Fruit fly (Drosophila melanogaster) whole organism, prepupa: ENCODE results near the gene ZnT77C.
A peak's percentile ranks its signal among the peaks of the same experiment; 100 is the strongest.

Experiments used
- Blimp-1 ChIP-seq: fragments of 200-800 bp; sonication (Bioruptor generic); optimal IDR thresholded peaks from 3 replicates; lab custom pipeline; 2017; ENCODE audit warnings: missing biosample characterization, missing genetic modification characterization, mild to moderate bottlenecking, moderate library complexity, missing genetic modification reagents
- CG10669 ChIP-seq: fragments of 200-800 bp; sonication (Bioruptor generic); optimal IDR thresholded peaks from 3 replicates; lab custom pipeline; 2018; ENCODE audit warnings: missing biosample characterization, mild to moderate bottlenecking, missing genetic modification characterization, moderate library complexity
- CG11762 ChIP-seq: fragments of 200-800 bp; sonication (Bioruptor generic); optimal IDR thresholded peaks from 3 replicates; lab custom pipeline; 2016; ENCODE audit warnings: missing biosample characterization, missing genetic modification characterization; ENCODE audit not compliant: insufficient read depth
- CG11902 ChIP-seq: fragments of 200-800 bp; sonication (Bioruptor generic); optimal IDR thresholded peaks from 3 replicates; lab custom pipeline; 2016; ENCODE audit warnings: missing biosample characterization, missing genetic modification characterization
- CG15336 ChIP-seq: fragments of 200-800 bp; sonication (Bioruptor generic); IDR thresholded peaks from 2 replicates; pipeline ENCODE4 v1.3.6; 2022; ENCODE audit warnings: missing biosample characterization, missing genetic modification characterization
- CG16779 ChIP-seq: fragments of 200-800 bp; sonication (Bioruptor generic); optimal IDR thresholded peaks from 3 replicates; lab custom pipeline; 2017; ENCODE audit warnings: missing biosample characterization, mild to moderate bottlenecking, missing genetic modification characterization
- CG31627 ChIP-seq: fragments of 200-800 bp; sonication (Bioruptor generic); optimal IDR thresholded peaks from 3 replicates; lab custom pipeline; 2016; ENCODE audit warnings: missing biosample characterization, missing genetic modification characterization
- CG34406 ChIP-seq: fragments of 200-800 bp; sonication (Bioruptor generic); optimal IDR thresholded peaks from 3 replicates; lab custom pipeline; 2016; ENCODE audit warnings: missing biosample characterization, missing genetic modification characterization
- CG3919 ChIP-seq: fragments of 200-800 bp; sonication (Bioruptor generic); optimal IDR thresholded peaks from 3 replicates; lab custom pipeline; 2016; ENCODE audit warnings: missing biosample characterization, missing genetic modification characterization
- CG6163 ChIP-seq: fragments of 200-800 bp; sonication (Bioruptor generic); IDR thresholded peaks from 3 replicates; pipeline ENCODE4 v1.3.6; 2022; ENCODE audit warnings: missing biosample characterization, missing genetic modification characterization
- CG6276 ChIP-seq: fragments of 200-800 bp; sonication (Bioruptor generic); optimal IDR thresholded peaks from 2 replicates; lab custom pipeline; 2017; ENCODE audit warnings: missing biosample characterization, mild to moderate bottlenecking, missing genetic modification characterization
- CG6792 ChIP-seq: fragments of 200-800 bp; sonication (Bioruptor generic); optimal IDR thresholded peaks from 3 replicates; lab custom pipeline; 2016; ENCODE audit warnings: missing biosample characterization, missing genetic modification characterization
- CG6854 ChIP-seq: fragments of 200-800 bp; sonication (Bioruptor generic); optimal IDR thresholded peaks from 2 replicates; lab custom pipeline; 2017; ENCODE audit warnings: missing biosample characterization, mild to moderate bottlenecking, missing genetic modification characterization
- CG7368 ChIP-seq: fragments of 200-800 bp; sonication (Bioruptor generic); optimal IDR thresholded peaks from 3 replicates; lab custom pipeline; 2016; ENCODE audit warnings: missing biosample characterization, missing genetic modification characterization
- CG8119 ChIP-seq: fragments of 200-800 bp; sonication (Bioruptor generic); IDR thresholded peaks from 3 replicates; pipeline ENCODE4 v1.3.6; 2022; ENCODE audit warnings: missing biosample characterization, missing genetic modification characterization
- CG8319 ChIP-seq: fragments of 200-800 bp; sonication (Bioruptor generic); optimal IDR thresholded peaks from 3 replicates; lab custom pipeline; 2016; ENCODE audit warnings: missing biosample characterization, missing genetic modification characterization
- CG8632 ChIP-seq: fragments of 200-800 bp; sonication (Bioruptor generic); optimal IDR thresholded peaks from 3 replicates; lab custom pipeline; 2016; ENCODE audit warnings: missing biosample characterization, missing genetic modification characterization
- CG9139 ChIP-seq: fragments of 200-800 bp; sonication (Bioruptor generic); optimal IDR thresholded peaks from 3 replicates; lab custom pipeline; 2017; ENCODE audit warnings: missing biosample characterization, mild to moderate bottlenecking, missing genetic modification characterization
- Eip78C ChIP-seq: fragments of 200-800 bp; sonication (Bioruptor generic); peaks from one replicate; lab custom pipeline; 2016; ENCODE audit warnings: missing biosample characterization, missing genetic modification characterization
- Eip93F ChIP-seq: fragments of 200-800 bp; sonication (Bioruptor generic); optimal IDR thresholded peaks from 2 replicates; lab custom pipeline; 2016; ENCODE audit warnings: missing biosample characterization, mild to moderate bottlenecking, missing genetic modification characterization
- Ets21C ChIP-seq: fragments of 200-800 bp; sonication (Bioruptor generic); optimal IDR thresholded peaks from 3 replicates; lab custom pipeline; 2016; ENCODE audit warnings: missing biosample characterization, missing genetic modification characterization
- Ets96B ChIP-seq: fragments of 200-800 bp; optimal IDR thresholded peaks from 2 replicates; lab custom pipeline; 2019; ENCODE audit warnings: missing biosample characterization, mild to moderate bottlenecking, missing genetic modification characterization, moderate library complexity
- Gug ChIP-seq: fragments of 200-800 bp; sonication (Bioruptor generic); IDR thresholded peaks from 2 replicates; pipeline ENCODE4 v1.3.6; 2022; ENCODE audit warnings: missing biosample characterization, missing genetic modification characterization
- Hr38 ChIP-seq: sonication (Bioruptor generic); optimal IDR thresholded peaks from 2 replicates; lab custom pipeline; 2016; ENCODE audit warnings: missing biosample characterization, missing genetic modification characterization
- Hr4 ChIP-seq: fragments of 200-800 bp; sonication (Bioruptor generic); optimal IDR thresholded peaks from 3 replicates; lab custom pipeline; 2016; ENCODE audit warnings: missing biosample characterization, missing genetic modification characterization
- Lpt ChIP-seq: fragments of 200-800 bp; sonication (Bioruptor generic); optimal IDR thresholded peaks from 3 replicates; lab custom pipeline; 2016; ENCODE audit warnings: missing biosample characterization, missing genetic modification characterization
- Smox ChIP-seq: fragments of 200-800 bp; sonication (Bioruptor generic); optimal IDR thresholded peaks from 3 replicates; lab custom pipeline; 2016; ENCODE audit warnings: missing biosample characterization, missing genetic modification characterization
- Sox15 ChIP-seq: fragments of 200-800 bp; sonication (Bioruptor generic); optimal IDR thresholded peaks from 3 replicates; lab custom pipeline; 2016; ENCODE audit warnings: missing biosample characterization, missing genetic modification characterization
- achi ChIP-seq: fragments of 200-800 bp; sonication (Bioruptor generic); optimal IDR thresholded peaks from 3 replicates; lab custom pipeline; 2016; ENCODE audit warnings: missing biosample characterization, missing genetic modification characterization
- acj6 ChIP-seq: fragments of 200-800 bp; sonication (Bioruptor generic); optimal IDR thresholded peaks from 3 replicates; lab custom pipeline; 2016; ENCODE audit warnings: missing biosample characterization, missing genetic modification characterization
- esn ChIP-seq: fragments of 200-800 bp; sonication (Bioruptor generic); optimal IDR thresholded peaks from 2 replicates; lab custom pipeline; 2016; ENCODE audit warnings: missing biosample characterization, mild to moderate bottlenecking, missing genetic modification characterization, moderate library complexity
- fd59A ChIP-seq: fragments of 200-800 bp; sonication (Bioruptor generic); optimal IDR thresholded peaks from 2 replicates; lab custom pipeline; 2017; ENCODE audit warnings: missing biosample characterization, mild to moderate bottlenecking, missing genetic modification characterization, missing genetic modification reagents
- fd85E ChIP-seq: fragments of 200-800 bp; sonication (Bioruptor generic); optimal IDR thresholded peaks from 3 replicates; lab custom pipeline; 2016; ENCODE audit warnings: missing biosample characterization, missing genetic modification characterization
- fkh ChIP-seq: fragments of 200-800 bp; sonication (Bioruptor generic); optimal IDR thresholded peaks from 3 replicates; lab custom pipeline; 2017; ENCODE audit warnings: missing biosample characterization, mild to moderate bottlenecking, missing genetic modification characterization, moderate library complexity
- lz ChIP-seq: fragments of 200-800 bp; sonication (Bioruptor generic); optimal IDR thresholded peaks from 3 replicates; lab custom pipeline; 2016; ENCODE audit warnings: missing biosample characterization, missing genetic modification characterization
- net ChIP-seq: fragments of 200-800 bp; sonication (Bioruptor generic); optimal IDR thresholded peaks from 3 replicates; lab custom pipeline; 2016; ENCODE audit warnings: missing biosample characterization, missing genetic modification characterization
- salr ChIP-seq, 2 experiments: fragments of 200-800 bp; sonication (Bioruptor generic); optimal IDR thresholded peaks; 3 replicates each; lab custom pipeline; 2016 to 2018; ENCODE audit warnings: missing biosample characterization in 2 of 2, missing genetic modification characterization in 2 of 2, mild to moderate bottlenecking in 1 of 2
- ss ChIP-seq, 2 experiments: fragments of 200-800 bp; sonication (Bioruptor generic); optimal IDR thresholded peaks; 2 replicates in 1 of 2; 3 replicates in 1 of 2; lab custom pipeline; 2017 to 2018; ENCODE audit warnings: mild to moderate bottlenecking in 2 of 2, missing biosample characterization in 2 of 2, missing genetic modification characterization in 2 of 2, moderate library complexity in 1 of 2
- svp ChIP-seq: fragments of 200-800 bp; sonication (Bioruptor generic); peaks from one replicate; lab custom pipeline; 2016; ENCODE audit warnings: missing biosample characterization, missing genetic modification characterization
- topi ChIP-seq: fragments of 200-800 bp; sonication (Bioruptor generic); optimal IDR thresholded peaks from 3 replicates; lab custom pipeline; 2016; ENCODE audit warnings: missing biosample characterization, missing genetic modification characterization
- vri ChIP-seq: fragments of 200-800 bp; sonication (Bioruptor generic); optimal IDR thresholded peaks from 3 replicates; lab custom pipeline; 2016; ENCODE audit warnings: missing biosample characterization, mild to moderate bottlenecking, missing genetic modification characterization

ZnT77C gene

DNA sequence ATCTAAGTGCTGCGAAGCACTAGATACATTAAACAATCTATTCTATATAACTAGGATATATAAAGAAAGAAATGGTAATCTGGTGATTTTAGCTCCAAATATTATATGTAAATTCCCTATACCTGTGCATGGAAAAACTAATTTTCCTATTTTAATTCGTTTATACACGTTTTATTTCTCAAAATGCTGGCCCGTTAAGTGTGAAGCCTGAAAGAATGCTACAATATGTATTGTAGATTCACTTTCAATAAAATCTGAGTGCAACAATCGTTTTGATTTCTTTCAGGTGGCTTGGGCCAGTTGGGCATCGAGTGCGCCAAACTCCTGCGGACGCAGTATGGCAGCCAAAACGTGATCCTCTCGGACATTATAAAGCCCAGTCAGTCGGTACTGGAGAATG, 27.3 kb downstream of the ZnT77C start:
- peak; percentile 49 for TF ChIP-seq Blimp-1
- TF ChIP-seq topi (GFP tag; lab: Kevin White, UChicago) = no peak
- no peak for TF ChIP-seq fkh
- no peak for TF ChIP-seq CG9139 (GFP tag; lab: Kevin White, UChicago)
- TF ChIP-seq CG8319 (GFP tag; lab: Kevin White, UChicago) = no peak
- TF ChIP-seq Ets96B (tag; lab: Kevin White, UChicago) = no peak
- TF ChIP-seq CG10669 (GFP tag; lab: Kevin White, UChicago) = no peak
- TF ChIP-seq, all 60 proteins: peak for 1

DNA sequence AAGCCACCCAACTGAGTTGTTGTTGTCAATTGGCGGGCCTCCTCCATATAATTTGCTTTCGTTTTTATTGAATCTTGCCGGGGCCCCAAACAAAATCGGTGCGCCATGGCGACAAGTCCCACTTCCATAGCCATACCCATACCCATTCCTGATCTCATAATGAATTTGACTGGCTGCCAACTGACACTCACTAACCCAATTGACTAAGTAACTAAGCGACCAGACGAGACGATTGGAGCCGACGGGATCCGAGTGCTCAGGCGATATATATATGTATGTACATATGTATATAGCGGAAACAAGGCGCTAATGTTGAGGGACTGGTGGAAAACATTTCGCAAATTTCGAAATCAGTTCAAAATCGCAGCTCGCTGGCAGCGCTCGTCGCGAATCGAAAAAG, 28.1 kb downstream of the ZnT77C start, which contains the start of gene Tdh:
Tdh (plus strand) TSS at position 346 of the 400 bp plus-strand sequence.
- TF ChIP-seq CG31627 (GFP tag; lab: Kevin White, UChicago) (no peak), fd59A (GFP tag; lab: Kevin White, UChicago) (no peak), Sox15 (GFP tag; lab: Kevin White, UChicago) (no peak), Lpt (GFP tag; lab: Kevin White, UChicago) (no peak), vri (no peak), Eip78C (GFP tag; lab: Kevin White, UChicago) (no peak), Hr38 (GFP tag; lab: Kevin White, UChicago) (no peak), CG8632 (GFP tag; lab: Kevin White, UChicago) (no peak), CG9139 (GFP tag; lab: Kevin White, UChicago) (no peak), CG3919 (GFP tag; lab: Kevin White, UChicago) (no peak), salr (GFP tag; optimal IDR thresholded peaks at IDR 0.05; lab: Kevin White, UChicago) (no peak), Smox (GFP tag; lab: Kevin White, UChicago) (no peak)

DNA sequence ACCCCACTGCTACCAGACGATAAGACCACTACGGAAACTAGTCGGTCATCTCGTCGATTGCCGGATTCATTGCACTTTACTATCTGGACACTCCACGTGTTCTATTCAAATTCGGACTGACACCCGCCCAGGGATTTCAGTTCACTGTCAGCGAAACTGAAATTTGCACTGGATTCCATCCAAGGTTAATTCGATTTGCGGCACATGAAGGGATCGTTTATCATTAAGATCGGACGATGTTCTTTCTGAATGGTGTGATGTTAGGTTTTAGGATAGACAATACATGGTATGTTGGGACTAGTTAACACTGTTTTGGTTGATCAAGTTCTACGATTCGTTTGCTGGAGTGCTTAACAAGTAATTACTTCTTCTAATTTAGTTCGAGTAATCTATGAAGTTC, 28.8 kb downstream of the ZnT77C start, which contains the start of gene CG42764:
CG42764 (minus strand) TSS at position 101 of the 400 bp plus-strand sequence.
- TF ChIP-seq Ets96B (tag; lab: Kevin White, UChicago) (no peak), Hr4 (GFP tag; lab: Kevin White, UChicago) (no peak), CG7368 (GFP tag; lab: Kevin White, UChicago) (no peak), CG31627 (GFP tag; lab: Kevin White, UChicago) (no peak), CG11902 (no peak), CG6792 (no peak), Lpt (GFP tag; lab: Kevin White, UChicago) (no peak), achi (GFP tag; lab: Kevin White, UChicago) (no peak), CG11762 (no peak), CG9139 (GFP tag; lab: Kevin White, UChicago) (no peak), Sox15 (GFP tag; lab: Kevin White, UChicago) (no peak), Eip78C (GFP tag; lab: Kevin White, UChicago) (no peak), CG6854 (no peak)

DNA sequence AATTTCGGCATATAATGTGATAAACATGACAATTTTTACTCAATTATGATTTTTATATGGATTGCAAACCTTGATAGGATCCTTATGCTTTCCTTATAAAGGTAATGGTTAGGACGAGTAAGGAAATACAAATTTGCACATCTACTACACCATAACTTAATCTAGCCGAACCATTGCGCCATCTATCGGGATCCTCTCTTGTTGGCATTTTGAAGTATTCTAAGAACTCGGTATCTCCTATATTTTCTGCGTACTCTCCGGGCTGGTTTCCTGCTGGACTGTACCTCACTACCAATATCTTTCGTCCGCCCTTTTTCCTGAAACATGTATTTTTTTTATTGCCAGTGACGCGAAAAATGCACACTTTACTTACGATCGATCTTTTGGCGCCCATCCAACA, 30.0 kb downstream of the ZnT77C start, which contains the start of gene atk:
atk (minus strand) TSS at position 186 of the 400 bp plus-strand sequence.
- no peak for TF ChIP-seq Lpt (GFP tag; lab: Kevin White, UChicago)
- no peak for TF ChIP-seq CG15336
- TF ChIP-seq Ets21C (GFP tag; lab: Kevin White, UChicago) = no peak
- no peak for TF ChIP-seq achi (GFP tag; lab: Kevin White, UChicago)
- no peak for TF ChIP-seq Eip93F (GFP tag; lab: Kevin White, UChicago)
- TF ChIP-seq CG3919 (GFP tag; lab: Kevin White, UChicago) = no peak
- TF ChIP-seq fd85E (GFP tag; lab: Kevin White, UChicago) = no peak
- no peak for TF ChIP-seq net (GFP tag; lab: Kevin White, UChicago)
- TF ChIP-seq ss (GFP tag; optimal IDR thresholded peaks at IDR 0.05; lab: Kevin White, UChicago) = no peak
- TF ChIP-seq CG6792 = no peak

DNA sequence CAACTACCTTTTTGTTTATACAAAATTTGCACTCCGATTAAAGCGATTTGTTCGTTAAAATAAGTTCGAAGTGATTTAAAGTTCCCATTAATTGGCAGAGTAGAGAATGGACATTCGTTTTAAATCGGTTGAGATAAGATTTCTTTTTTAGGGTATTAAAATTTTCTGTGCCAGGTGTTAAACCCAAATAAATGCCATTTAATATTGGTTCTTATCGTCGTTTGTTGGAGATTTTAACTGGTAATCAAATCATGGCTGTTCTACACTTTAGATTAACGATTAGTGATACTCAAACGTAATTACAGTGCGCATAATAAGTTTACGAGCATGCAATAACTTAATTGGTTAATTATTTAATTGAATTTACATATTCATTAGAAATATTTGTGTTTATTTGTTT, 32.3 kb downstream of the ZnT77C start:
- TF ChIP-seq Gug (no peak), esn (GFP tag; lab: Kevin White, UChicago) (no peak), CG8632 (GFP tag; lab: Kevin White, UChicago) (no peak), lz (GFP tag; lab: Kevin White, UChicago) (no peak), fd85E (GFP tag; lab: Kevin White, UChicago) (no peak), CG11902 (no peak), Blimp-1 (no peak), CG7368 (GFP tag; lab: Kevin White, UChicago) (no peak), topi (GFP tag; lab: Kevin White, UChicago) (no peak), CG8119 (GFP tag; lab: Robert Waterston, UW) (no peak), acj6 (GFP tag; lab: Kevin White, UChicago) (no peak), svp (GFP tag; lab: Kevin White, UChicago) (no peak), CG6276 (no peak), CG16779 (tag; lab: Kevin White, UChicago) (no peak), salr (GFP tag; optimal IDR thresholded peaks at IDR 0.05; lab: Kevin White, UChicago) (no peak), Smox (GFP tag; lab: Kevin White, UChicago) (no peak), CG34406 (GFP tag; lab: Kevin White, UChicago) (no peak), CG6163 (GFP tag; lab: Robert Waterston, UW) (no peak)
